Worm (Caenorhabditis elegans) whole organism, young adult: Measurements from ENCODE around the gene sws-1.

Experiments used
- B0261.1 ChIP-seq: sonication (generic microtip); optimal IDR thresholded peaks from 2 replicates; lab custom pipeline; 2016; ENCODE audit warnings: mild to moderate bottlenecking, missing genetic modification characterization, moderate library complexity, missing compliant biosample characterization
- T26A5.8 ChIP-seq: sonication (generic microtip); optimal IDR thresholded peaks from 2 replicates; lab custom pipeline; 2016; ENCODE audit warnings: missing genetic modification characterization, missing compliant biosample characterization
- Y53G8AR.9 ChIP-seq: fragments of 200-800 bp; sonication (Bioruptor generic); conservative IDR thresholded peaks from 2 replicates; pipeline ENCODE4 v1.3.6; 2022; ENCODE audit warnings: missing genetic modification reagents, missing genetic modification characterization, missing compliant biosample characterization
- cebp-2 ChIP-seq: fragments of 200-800 bp; sonication (Bioruptor generic); IDR thresholded peaks from 2 replicates; pipeline ENCODE4 v1.3.6; 2022; ENCODE audit warnings: missing genetic modification characterization, missing compliant biosample characterization
- ceh-40 ChIP-seq: fragments of 200-800 bp; sonication (Bioruptor generic); IDR thresholded peaks from 2 replicates; pipeline ENCODE4 v1.3.6; 2022; ENCODE audit warnings: missing genetic modification characterization, missing compliant biosample characterization
- ceh-91 ChIP-seq: fragments of 200-800 bp; sonication (Bioruptor generic); IDR thresholded peaks from 2 replicates; pipeline ENCODE4 v1.3.6; 2022; ENCODE audit warnings: missing genetic modification reagents, missing genetic modification characterization, missing compliant biosample characterization
- mcd-1 ChIP-seq: fragments of 200-800 bp; sonication (Bioruptor generic); IDR thresholded peaks from 2 replicates; pipeline ENCODE4 v1.3.6; 2022; ENCODE audit warnings: missing genetic modification reagents, missing genetic modification characterization, missing compliant biosample characterization
- pbrm-1 ChIP-seq: fragments of 200-800 bp; sonication (Bioruptor generic); IDR thresholded peaks from 2 replicates; pipeline ENCODE4 v1.3.6; 2022; ENCODE audit warnings: missing genetic modification reagents, missing genetic modification characterization, missing compliant biosample characterization

ce11 chrV:18986103-18986502, 4.8 kb upstream of the sws-1 start:
- TF ChIP-seq ceh-40 (GFP tag; lab: Robert Waterston, UW) (no peak), ceh-91 (GFP tag; lab: Robert Waterston, UW) (no peak), T26A5.8 (tag; lab: Kevin White, UChicago) (no peak), mcd-1 (GFP tag; lab: Robert Waterston, UW) (no peak), B0261.1 (no peak), cebp-2 (GFP tag; lab: Robert Waterston, UW) (no peak), Y53G8AR.9 (GFP tag; lab: Robert Waterston, UW) (0 out of 2 replicates have a peak, but pooled peaks have one; percentile 54), pbrm-1 (GFP tag; lab: Robert Waterston, UW) (no peak)
